Worm (Caenorhabditis elegans) whole organism, L4 larva: ENCODE results near the gene mgrn-1.

Source experiments
- D1046.2 ChIP-seq: fragments of 200-800 bp; sonication (Bioruptor generic); IDR thresholded peaks from 2 replicates; pipeline ENCODE4 v1.3.6; 2022; ENCODE audit warnings: missing genetic modification characterization, missing compliant biosample characterization
- F10B5.3 ChIP-seq: sonication (generic microtip); optimal IDR thresholded peaks from 2 replicates; lab custom pipeline; 2016; ENCODE audit warnings: mild to moderate bottlenecking, missing genetic modification characterization, missing compliant biosample characterization
- F26F4.8 ChIP-seq: fragments of 200-800 bp; sonication (Bioruptor generic); conservative IDR thresholded peaks from 2 replicates; pipeline ENCODE4 v1.3.6; 2022; ENCODE audit warnings: missing genetic modification characterization, missing compliant biosample characterization
- F37D6.2 ChIP-seq: sonication (generic microtip); optimal IDR thresholded peaks from 2 replicates; lab custom pipeline; 2016; ENCODE audit warnings: mild to moderate bottlenecking, missing genetic modification characterization, missing compliant biosample characterization
- Y75B8A.6 ChIP-seq: fragments of 200-800 bp; sonication (Bioruptor generic); IDR thresholded peaks from 2 replicates; pipeline ENCODE4 v1.3.6; 2022; ENCODE audit warnings: missing genetic modification reagents, missing genetic modification characterization, missing compliant biosample characterization
- ZK337.2 ChIP-seq: fragments of 200-800 bp; sonication (Bioruptor generic); IDR thresholded peaks from 2 replicates; pipeline ENCODE4 v1.3.6; 2022; ENCODE audit warnings: missing genetic modification reagents, missing genetic modification characterization, missing compliant biosample characterization
- aha-1 ChIP-seq: fragments of 150-350 bp; peaks from one replicate; lab custom pipeline; 2014; ENCODE audit warnings: missing biosample characterization, missing genetic modification characterization
- attf-4 ChIP-seq: sonication (generic microtip); optimal IDR thresholded peaks from 3 replicates; lab custom pipeline; 2017; ENCODE audit warnings: missing biosample characterization, missing genetic modification characterization
- ceh-20 ChIP-seq: fragments of 200-800 bp; sonication (Bioruptor generic); IDR thresholded peaks from 2 replicates; pipeline ENCODE4 v1.3.6; 2022; ENCODE audit warnings: missing genetic modification reagents, missing genetic modification characterization, missing compliant biosample characterization
- ceh-32 ChIP-seq: sonication (generic microtip); optimal IDR thresholded peaks from 2 replicates; lab custom pipeline; 2016; ENCODE audit warnings: mild to moderate bottlenecking, missing genetic modification characterization, missing compliant biosample characterization; ENCODE audit not compliant: poor library complexity
- ceh-44 ChIP-seq: fragments of 200-800 bp; sonication (Bioruptor generic); IDR thresholded peaks from 2 replicates; pipeline ENCODE4 v1.3.6; 2022; ENCODE audit warnings: missing genetic modification reagents, missing genetic modification characterization, missing compliant biosample characterization
- ceh-82 ChIP-seq: sonication (generic microtip); optimal IDR thresholded peaks from 2 replicates; lab custom pipeline; 2017; ENCODE audit warnings: missing biosample characterization, missing genetic modification characterization
- ces-1 ChIP-seq: fragments of 150-350 bp; sonication (generic microtip); optimal IDR thresholded peaks from 4 replicates; lab custom pipeline; 2014; ENCODE audit warnings: missing biosample characterization, missing genetic modification reagents, missing genetic modification characterization
- ctbp-1 ChIP-seq: fragments of 200-800 bp; sonication (Bioruptor generic); IDR thresholded peaks from 2 replicates; pipeline ENCODE4 v1.3.6; 2022; ENCODE audit warnings: missing genetic modification reagents, missing genetic modification characterization, missing compliant biosample characterization
- dmd-6 ChIP-seq: fragments of 200-800 bp; sonication (Bioruptor generic); IDR thresholded peaks from 2 replicates; pipeline ENCODE4 v1.3.6; 2022; ENCODE audit warnings: missing genetic modification reagents, missing genetic modification characterization, missing compliant biosample characterization
- dve-1 ChIP-seq: sonication (generic microtip); optimal IDR thresholded peaks from 2 replicates; lab custom pipeline; 2017; ENCODE audit warnings: antibody characterized with exemption, mild to moderate bottlenecking, missing genetic modification characterization, missing compliant biosample characterization; ENCODE audit not compliant: insufficient read depth
- fkh-10 ChIP-seq: fragments of 150-350 bp; optimal IDR thresholded peaks from 2 replicates; lab custom pipeline; 2014; ENCODE audit warnings: missing biosample characterization, missing genetic modification reagents, missing genetic modification characterization
- hif-1 ChIP-seq, 2 experiments: sonication (generic microtip); optimal IDR thresholded peaks; 2 replicates each; lab custom pipeline; 2016 to 2017; ENCODE audit warnings: missing compliant biosample characterization in 2 of 2, missing genetic modification characterization in 2 of 2, missing genetic modification reagents in 2 of 2, missing genotype in 2 of 2, mild to moderate bottlenecking in 1 of 2
- hlh-11 ChIP-seq: fragments of 200-800 bp; sonication (Bioruptor generic); optimal IDR thresholded peaks from 2 replicates; lab custom pipeline; 2018; ENCODE audit warnings: mild to moderate bottlenecking, missing genetic modification characterization, missing compliant biosample characterization
- hlh-30 ChIP-seq: sonication (generic microtip); optimal IDR thresholded peaks from 2 replicates; lab custom pipeline; 2017; ENCODE audit warnings: antibody characterized with exemption, mild to moderate bottlenecking, missing genetic modification characterization, missing compliant biosample characterization; ENCODE audit not compliant: insufficient read depth
- jun-1 ChIP-seq: fragments of 150-350 bp; optimal IDR thresholded peaks from 2 replicates; lab custom pipeline; 2014; ENCODE audit warnings: missing biosample characterization, missing genetic modification reagents, missing genetic modification characterization
- lin-13 ChIP-seq: fragments of 150-350 bp; optimal IDR thresholded peaks from 2 replicates; lab custom pipeline; 2014; ENCODE audit warnings: missing biosample characterization, missing genetic modification reagents, missing genetic modification characterization
- lin-15B ChIP-seq: fragments of 150-350 bp; sonication (generic microtip); optimal IDR thresholded peaks from 3 replicates; lab custom pipeline; 2014; ENCODE audit warnings: missing biosample characterization, missing genetic modification characterization
- lin-39 ChIP-seq: fragments of 150-350 bp; optimal IDR thresholded peaks from 2 replicates; lab custom pipeline; 2014; ENCODE audit warnings: missing biosample characterization, missing genetic modification reagents, missing genetic modification characterization
- lir-3 ChIP-seq: sonication (generic microtip); optimal IDR thresholded peaks from 2 replicates; lab custom pipeline; 2016; ENCODE audit warnings: mild to moderate bottlenecking, missing genetic modification characterization, missing compliant biosample characterization
- lsy-2 ChIP-seq, 2 experiments: fragments of 150-350 bp in 1 of 2; sonication (generic microtip) in 1 of 2; optimal IDR thresholded peaks; 2 replicates each; lab custom pipeline; 2014 to 2017; ENCODE audit warnings: missing biosample characterization in 2 of 2, missing genetic modification characterization in 2 of 2
- mdt-29 ChIP-seq: fragments of 200-800 bp; sonication (Bioruptor generic); IDR thresholded peaks from 2 replicates; pipeline ENCODE4 v1.3.6; 2022; ENCODE audit warnings: missing genetic modification reagents, missing genetic modification characterization, missing compliant biosample characterization
- mep-1 ChIP-seq: fragments of 150-350 bp; sonication (generic microtip); optimal IDR thresholded peaks from 3 replicates; lab custom pipeline; 2014; ENCODE audit warnings: missing biosample characterization, missing genetic modification characterization
- mes-2 ChIP-seq: sonication (generic microtip); optimal IDR thresholded peaks from 2 replicates; lab custom pipeline; 2016; ENCODE audit warnings: missing genotype, mild to moderate bottlenecking, missing genetic modification characterization, missing compliant biosample characterization; ENCODE audit not compliant: poor library complexity, severe bottlenecking
- mxl-2 ChIP-seq: fragments of 200-800 bp; sonication (Bioruptor generic); conservative IDR thresholded peaks from 2 replicates; pipeline ENCODE4 v1.3.6; 2022; ENCODE audit warnings: missing genetic modification reagents, missing genetic modification characterization, missing compliant biosample characterization
- nhr-111 ChIP-seq: fragments of 200-800 bp; sonication (Bioruptor generic); optimal IDR thresholded peaks from 2 replicates; lab custom pipeline; 2018; ENCODE audit warnings: mild to moderate bottlenecking, missing genetic modification characterization, missing compliant biosample characterization
- nhr-237 ChIP-seq: sonication (generic microtip); optimal IDR thresholded peaks from 2 replicates; lab custom pipeline; 2017; ENCODE audit warnings: missing biosample characterization, missing genetic modification characterization
- nhr-6 ChIP-seq: fragments of 150-350 bp; optimal IDR thresholded peaks from 2 replicates; lab custom pipeline; 2014; ENCODE audit warnings: missing biosample characterization, missing genetic modification characterization
- nhr-77 ChIP-seq: fragments of 150-350 bp; optimal IDR thresholded peaks from 2 replicates; lab custom pipeline; 2014; ENCODE audit warnings: missing biosample characterization, missing genetic modification characterization
- rbr-2 ChIP-seq: sonication (generic microtip); optimal IDR thresholded peaks from 2 replicates; lab custom pipeline; 2016; ENCODE audit warnings: missing genotype, missing genetic modification characterization, missing compliant biosample characterization
- saeg-2 ChIP-seq: fragments of 200-800 bp; sonication (Bioruptor generic); IDR thresholded peaks from 2 replicates; pipeline ENCODE4 v1.3.6; 2022; ENCODE audit warnings: missing genetic modification reagents, missing genetic modification characterization, missing compliant biosample characterization
- set-16 ChIP-seq: fragments of 200-800 bp; sonication (Bioruptor generic); IDR thresholded peaks from 2 replicates; pipeline ENCODE4 v1.3.6; 2022; ENCODE audit warnings: missing genetic modification reagents, missing genetic modification characterization, missing compliant biosample characterization
- spr-3 ChIP-seq: fragments of 200-800 bp; sonication (Bioruptor generic); optimal IDR thresholded peaks from 2 replicates; lab custom pipeline; 2018; ENCODE audit warnings: mild to moderate bottlenecking, missing genetic modification characterization, missing compliant biosample characterization
- tra-1 ChIP-seq: fragments of 200-800 bp; sonication (Bioruptor generic); IDR thresholded peaks from 2 replicates; pipeline ENCODE4 v1.3.6; 2022; ENCODE audit warnings: missing genetic modification reagents, missing genetic modification characterization, missing compliant biosample characterization
- unc-39 ChIP-seq: sonication (generic microtip); optimal IDR thresholded peaks from 2 replicates; lab custom pipeline; 2017; ENCODE audit warnings: missing biosample characterization, missing genetic modification characterization
- unc-62 ChIP-seq, 3 experiments: fragments of 150-350 bp in 1 of 3; sonication (generic microtip); optimal IDR thresholded peaks in 2 of 3; peaks in 1 of 3; 1 replicate in 1 of 3; 2 replicates in 2 of 3; lab custom pipeline; 2014 to 2017; ENCODE audit warnings: missing biosample characterization in 3 of 3, missing genetic modification characterization in 3 of 3, missing genetic modification reagents in 3 of 3, missing genotype in 1 of 3
- zag-1 ChIP-seq: fragments of 150-350 bp; optimal IDR thresholded peaks from 2 replicates; lab custom pipeline; 2014; ENCODE audit warnings: missing biosample characterization, missing genetic modification characterization
- zfp-2 ChIP-seq: sonication (generic microtip); optimal IDR thresholded peaks from 2 replicates; lab custom pipeline; 2016; ENCODE audit warnings: mild to moderate bottlenecking, missing genetic modification characterization, missing compliant biosample characterization
- ztf-7 ChIP-seq: fragments of 150-350 bp; optimal IDR thresholded peaks from 2 replicates; lab custom pipeline; 2014; ENCODE audit warnings: missing biosample characterization, missing genetic modification characterization

Gene mgrn-1

DNA sequence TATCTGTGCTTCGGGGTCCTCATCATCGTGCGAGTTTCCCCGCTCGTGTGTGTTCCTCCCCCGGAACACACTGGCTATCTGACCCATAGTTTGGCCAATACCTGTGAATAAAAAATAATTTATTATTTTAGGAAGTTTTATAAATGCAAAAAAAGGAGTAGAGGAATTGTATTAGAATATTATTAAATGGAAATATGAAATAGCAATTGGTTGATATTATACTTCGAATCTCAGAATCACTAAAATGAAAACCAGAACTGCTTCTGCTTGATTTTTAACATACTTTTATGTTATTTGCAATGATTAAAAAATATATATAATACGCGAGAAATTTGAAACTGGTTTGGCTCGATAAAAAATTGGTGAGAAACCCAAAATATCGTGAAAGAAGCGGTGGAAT, at the start of gene mgrn-1:
Gene mgrn-1 (minus strand): TSS at position 101 of the 400 bp plus-strand sequence.
- no peak for TF ChIP-seq mep-1 (tag; lab: Kevin White, UChicago)

DNA sequence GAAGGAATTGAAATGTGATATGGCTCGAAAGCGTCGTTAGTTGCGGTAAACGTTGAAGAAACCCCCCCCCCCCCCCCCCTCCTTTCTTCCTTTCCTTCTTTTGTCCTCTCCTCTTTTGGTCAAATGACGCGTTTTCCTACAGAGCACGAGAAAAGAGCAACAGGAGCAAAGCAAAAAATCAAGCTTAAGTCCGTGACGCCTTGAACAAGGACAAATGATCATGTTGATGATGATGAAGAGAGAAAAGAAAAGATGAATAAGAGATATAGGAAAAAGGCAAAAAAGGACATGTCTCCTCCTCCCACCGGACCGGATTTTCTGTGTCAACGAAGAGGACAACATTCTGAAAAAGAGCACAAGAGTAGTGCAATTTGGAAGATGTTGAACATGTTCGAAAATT, 48.1 kb upstream of the mgrn-1 start:
- no peak for TF ChIP-seq spr-3 (GFP tag; lab: Kevin White, UChicago)
- TF ChIP-seq unc-62 (GFP tag; optimal IDR thresholded peaks at IDR 0.05 in 1 of 2; lab: Kevin White, UChicago), result peak in 1 of 2 experiments; percentile 96
- no peak for TF ChIP-seq unc-62 (tag; optimal IDR thresholded peaks at IDR 0.05; lab: Kevin White, UChicago)
- no peak for TF ChIP-seq F10B5.3 (tag; lab: Kevin White, UChicago)
- no peak for TF ChIP-seq zfp-2 (tag; lab: Kevin White, UChicago)
- TF ChIP-seq hlh-30 (tag; lab: Kevin White, UChicago), result peak; percentile 38
- TF ChIP-seq jun-1, result no peak
- no peak for TF ChIP-seq ceh-44
- TF ChIP-seq set-16 (GFP tag; lab: Robert Waterston, UW), result peak; percentile 17; the same call in 1 of the 2 replicates
- TF ChIP-seq ceh-82 (tag; lab: Kevin White, UChicago), result no peak
- no peak for TF ChIP-seq hif-1 (tag; optimal IDR thresholded peaks at IDR 0.05; lab: Kevin White, UChicago)
- TF ChIP-seq mdt-29 (GFP tag; lab: Robert Waterston, UW), result no peak
- no peak for TF ChIP-seq D1046.2 (GFP tag; lab: Robert Waterston, UW)
- no peak for TF ChIP-seq mxl-2 (GFP tag; lab: Robert Waterston, UW)
- no peak for TF ChIP-seq lin-39 (tag; lab: Kevin White, UChicago)
- no peak for TF ChIP-seq ztf-7 (tag; lab: Kevin White, UChicago)
- TF ChIP-seq ceh-32, result no peak
- TF ChIP-seq ceh-20 (GFP tag; lab: Robert Waterston, UW), result no peak
- TF ChIP-seq nhr-237, result no peak
- no peak for TF ChIP-seq rbr-2
- TF ChIP-seq ces-1 (GFP tag; lab: Kevin White, UChicago), result no peak
- no peak for TF ChIP-seq F26F4.8
- no peak for TF ChIP-seq nhr-6
- no peak for TF ChIP-seq hlh-11 (tag; lab: Kevin White, UChicago)
- TF ChIP-seq lin-13 (GFP tag; lab: Kevin White, UChicago), result no peak
- TF ChIP-seq zag-1 (tag; lab: Kevin White, UChicago), result no peak
- no peak for TF ChIP-seq attf-4

DNA sequence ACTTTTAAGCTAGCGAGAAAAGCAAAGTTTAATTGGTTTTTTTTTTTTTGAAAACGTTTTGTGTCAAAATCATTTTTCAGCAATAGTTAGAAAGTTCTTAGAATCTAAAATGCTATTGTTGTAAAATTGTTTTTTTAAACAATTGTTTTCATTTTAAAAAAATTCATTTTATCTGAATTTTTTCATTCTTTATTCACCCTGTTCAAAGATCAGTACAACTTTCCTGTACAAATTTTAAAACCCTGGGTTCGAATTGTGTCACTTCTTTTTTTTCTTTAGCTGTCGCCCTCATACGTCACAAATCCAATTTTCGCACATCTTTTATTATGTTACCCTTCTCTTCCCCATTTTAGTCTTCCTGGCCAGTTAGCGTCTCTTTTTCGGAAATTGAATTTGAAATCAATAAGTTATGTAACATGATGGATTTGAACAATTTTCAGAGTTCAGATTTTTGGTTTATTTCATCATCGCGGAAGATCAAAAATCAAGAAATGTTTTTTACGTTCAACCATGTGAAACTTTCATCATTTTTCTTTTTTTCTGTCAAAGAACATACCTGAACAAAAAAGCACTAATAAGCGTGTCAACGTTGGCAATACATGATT, 45.3 kb upstream of the mgrn-1 start:
- peak; percentile 98 for TF ChIP-seq fkh-10 (GFP tag; lab: Kevin White, UChicago)
- no peak for TF ChIP-seq lin-13 (GFP tag; lab: Kevin White, UChicago)
- peak in 1 of 2 experiments; percentile 55 for TF ChIP-seq lsy-2 (tag; optimal IDR thresholded peaks at IDR 0.05; lab: Kevin White, UChicago)
- peak; percentile 4 for TF ChIP-seq F37D6.2 (tag; lab: Kevin White, UChicago)
- TF ChIP-seq mep-1 (tag; lab: Kevin White, UChicago), result peak; percentile 26
- no peak for TF ChIP-seq hlh-11 (tag; lab: Kevin White, UChicago)
- peak; percentile 96 for TF ChIP-seq aha-1
- TF ChIP-seq ctbp-1 (GFP tag; lab: Robert Waterston, UW), result peak; percentile 83
- peak; percentile 15; the same call in 1 of the 2 replicates for TF ChIP-seq dmd-6 (GFP tag; lab: Robert Waterston, UW)
- peak; percentile 97 for TF ChIP-seq ces-1 (GFP tag; lab: Kevin White, UChicago)

DNA sequence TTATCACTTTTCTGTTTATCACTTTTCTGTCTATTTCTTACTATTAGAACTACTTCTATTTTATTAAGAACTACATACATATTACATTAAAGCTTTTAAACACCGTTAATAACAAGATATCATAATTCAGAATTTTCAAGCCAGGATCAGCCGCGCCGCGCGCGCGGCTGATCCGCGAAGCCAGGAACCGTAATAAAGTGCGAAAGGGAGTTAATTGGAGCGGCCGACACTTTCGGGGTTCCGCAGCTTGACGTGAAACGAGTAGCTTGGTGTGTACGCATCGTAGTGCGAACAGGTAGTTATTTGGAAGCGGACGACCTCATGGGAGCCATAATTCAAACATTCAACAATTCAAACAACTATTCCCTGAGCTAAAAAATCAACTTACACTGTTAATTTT, 43.6 kb upstream of the mgrn-1 start:
- TF ChIP-seq mes-2, result no peak
- no peak for TF ChIP-seq nhr-111 (GFP tag; lab: Kevin White, UChicago)
- TF ChIP-seq saeg-2 (GFP tag; lab: Robert Waterston, UW), result no peak
- no peak for TF ChIP-seq zfp-2 (tag; lab: Kevin White, UChicago)
- TF ChIP-seq Y75B8A.6, result no peak
- no peak for TF ChIP-seq unc-39 (tag; lab: Kevin White, UChicago)
- TF ChIP-seq lir-3 (tag; lab: Kevin White, UChicago), result no peak
- TF ChIP-seq tra-1 (GFP tag; lab: Robert Waterston, UW), result no peak
- TF ChIP-seq lin-15B, result no peak
- TF ChIP-seq aha-1, result no peak
- TF ChIP-seq nhr-77 (tag; lab: Kevin White, UChicago), result no peak
- no peak for TF ChIP-seq lin-39 (tag; lab: Kevin White, UChicago)
- no peak for TF ChIP-seq ceh-44
- TF ChIP-seq lin-13 (GFP tag; lab: Kevin White, UChicago), result no peak
- no peak for TF ChIP-seq dve-1
- TF ChIP-seq unc-62 (GFP tag; optimal IDR thresholded peaks at IDR 0.05 in 1 of 2; lab: Kevin White, UChicago), result no peak
- no peak for TF ChIP-seq unc-62 (tag; optimal IDR thresholded peaks at IDR 0.05; lab: Kevin White, UChicago)
- no peak for TF ChIP-seq ZK337.2 (GFP tag; lab: Robert Waterston, UW)
- TF ChIP-seq jun-1, result no peak
